Worm (Caenorhabditis elegans) whole organism, L1 larva: Measurements from ENCODE around the gene T10C6.7.
A peak's percentile ranks its signal among the peaks of the same experiment; 100 is the strongest.
"Not testable (repeated sequence)": the region's sequence is repeated elsewhere in the genome, so short reads cannot be mapped to it uniquely, and the experiment has no call there.

Experiments
- blmp-1 ChIP-seq: fragments of 150-350 bp; optimal IDR thresholded peaks from 2 replicates; lab custom pipeline; 2014; ENCODE audit warnings: missing biosample characterization, missing genetic modification characterization
- ceh-88 ChIP-seq: fragments of 200-800 bp; sonication (Bioruptor generic); IDR thresholded peaks from 2 replicates; pipeline ENCODE4 v1.3.6; 2022; ENCODE audit warnings: missing genetic modification characterization, missing compliant biosample characterization
- ceh-90 ChIP-seq: sonication (generic microtip); optimal IDR thresholded peaks from 2 replicates; lab custom pipeline; 2016; ENCODE audit warnings: missing genetic modification characterization, missing compliant biosample characterization
- dsc-1 ChIP-seq: sonication (generic microtip); optimal IDR thresholded peaks from 2 replicates; lab custom pipeline; 2016; ENCODE audit warnings: mild to moderate bottlenecking, missing genetic modification characterization, missing compliant biosample characterization
- efl-1 ChIP-seq, 4 experiments: fragments of 150-350 bp; optimal IDR thresholded peaks in 3 of 4; peaks in 1 of 4; 1 replicate in 1 of 4; 2 replicates in 3 of 4; lab custom pipeline; 2014; ENCODE audit warnings: missing biosample characterization in 2 of 4, missing genetic modification characterization in 2 of 4, missing genetic modification reagents in 2 of 4
- elt-2 ChIP-seq: sonication (generic microtip); optimal IDR thresholded peaks from 2 replicates; lab custom pipeline; 2016; ENCODE audit warnings: missing genetic modification characterization, mild to moderate bottlenecking, inconsistent platforms, missing compliant biosample characterization, missing genetic modification reagents
- elt-3 ChIP-seq, 6 experiments: fragments of 150-350 bp in 1 of 6; sonication (generic microtip); optimal IDR thresholded peaks; 2 replicates each; lab custom pipeline; 2017 to 2018; ENCODE audit warnings: missing biosample characterization in 6 of 6, missing genetic modification characterization in 6 of 6, inconsistent platforms in 1 of 6
- ets-5 ChIP-seq: fragments of 200-800 bp; sonication (Bioruptor generic); IDR thresholded peaks from 2 replicates; pipeline ENCODE4 v1.3.6; 2022; ENCODE audit warnings: missing genetic modification characterization, missing compliant biosample characterization
- fkh-10 ChIP-seq: sonication (generic microtip); optimal IDR thresholded peaks from 2 replicates; lab custom pipeline; 2017; ENCODE audit warnings: missing biosample characterization, missing genetic modification reagents, missing genetic modification characterization
- fos-1 ChIP-seq: fragments of 150-350 bp; optimal IDR thresholded peaks from 2 replicates; lab custom pipeline; 2014; ENCODE audit warnings: missing biosample characterization, missing genetic modification characterization
- hlh-17 ChIP-seq: fragments of 200-800 bp; sonication (Bioruptor generic); optimal IDR thresholded peaks from 2 replicates; lab custom pipeline; 2018; ENCODE audit warnings: missing genetic modification characterization, mild to moderate bottlenecking, missing compliant biosample characterization, moderate library complexity, borderline replicate concordance
- hpl-2 ChIP-seq: fragments of 150-350 bp; optimal IDR thresholded peaks from 2 replicates; lab custom pipeline; 2014; ENCODE audit warnings: missing biosample characterization, missing genetic modification reagents, missing genetic modification characterization
- jun-1 ChIP-seq: fragments of 150-350 bp; optimal IDR thresholded peaks from 2 replicates; lab custom pipeline; 2014; ENCODE audit warnings: missing biosample characterization, missing genetic modification reagents, missing genetic modification characterization
- lin-14 ChIP-seq: fragments of 200-800 bp; sonication (Bioruptor generic); optimal IDR thresholded peaks from 2 replicates; lab custom pipeline; 2018; ENCODE audit warnings: mild to moderate bottlenecking, missing genetic modification characterization, moderate library complexity, missing compliant biosample characterization
- lin-35 ChIP-seq, 2 experiments: fragments of 150-350 bp; optimal IDR thresholded peaks; 2 replicates each; lab custom pipeline; 2014; ENCODE audit warnings: missing biosample characterization in 2 of 2, missing genetic modification characterization in 2 of 2, missing genetic modification reagents in 2 of 2
- nhr-71 ChIP-seq: sonication (generic microtip); optimal IDR thresholded peaks from 2 replicates; lab custom pipeline; 2016; ENCODE audit warnings: mild to moderate bottlenecking, missing genetic modification characterization, moderate library complexity, missing compliant biosample characterization
- nhr-76 ChIP-seq: sonication (generic microtip); optimal IDR thresholded peaks from 2 replicates; lab custom pipeline; 2017; ENCODE audit warnings: missing biosample characterization, missing genetic modification characterization
- pqm-1 ChIP-seq: sonication (generic microtip); optimal IDR thresholded peaks from 3 replicates; lab custom pipeline; 2017; ENCODE audit warnings: missing biosample characterization, missing genetic modification characterization
- snpc-4 ChIP-seq: fragments of 150-350 bp; optimal IDR thresholded peaks from 2 replicates; lab custom pipeline; 2014; ENCODE audit warnings: missing biosample characterization, missing genetic modification characterization
- sox-4 ChIP-seq: sonication (generic microtip); optimal IDR thresholded peaks from 2 replicates; lab custom pipeline; 2016; ENCODE audit warnings: missing genetic modification characterization, missing compliant biosample characterization
- sptf-1 ChIP-seq: fragments of 150-350 bp; optimal IDR thresholded peaks from 2 replicates; lab custom pipeline; 2014; ENCODE audit warnings: missing biosample characterization, missing genetic modification characterization
- tbx-2 ChIP-seq: sonication (generic microtip); optimal IDR thresholded peaks from 2 replicates; lab custom pipeline; 2016; ENCODE audit warnings: missing genetic modification characterization, missing compliant biosample characterization
- ztf-4 ChIP-seq: fragments of 150-350 bp; optimal IDR thresholded peaks from 2 replicates; lab custom pipeline; 2014; ENCODE audit warnings: missing biosample characterization, missing genetic modification characterization

T10C6.7 gene

ce11 chrV:16000433-16000832 is 31.1 kb downstream of the T10C6.7 start, which contains the start of gene nhr-50 (continued):
- TF ChIP-seq elt-3 (tag; optimal IDR thresholded peaks at IDR 0.05; lab: Kevin White, UChicago): peak in 1 of 6 experiments; percentile 21
- TF ChIP-seq blmp-1: peak; percentile 88
- TF ChIP-seq snpc-4 (tag; lab: Kevin White, UChicago): peak; percentile 5
- peak; percentile 83 for TF ChIP-seq elt-2 (tag; lab: Kevin White, UChicago)
- TF ChIP-seq ceh-90 (tag; lab: Kevin White, UChicago): no peak
- TF ChIP-seq jun-1 (tag; lab: Kevin White, UChicago): peak; percentile 93

ce11 chrV:15996655-15997186 is 34.8 kb downstream of the T10C6.7 start, which contains the start of the genes C06C6.9 and C06C6.8:
TSS of gene C06C6.9 (minus strand) at chrV:15996755.
TSS of gene C06C6.8 (plus strand) at chrV:15997136.
- TF ChIP-seq tbx-2: no peak
- no peak for TF ChIP-seq ztf-4 (tag; lab: Kevin White, UChicago)
- no peak for TF ChIP-seq ceh-88
- no peak for TF ChIP-seq hlh-17
- no peak for TF ChIP-seq nhr-76 (tag; lab: Kevin White, UChicago)
- no peak for TF ChIP-seq efl-1 (optimal IDR thresholded peaks at IDR 0.05; lab: Kevin White, UChicago)
- TF ChIP-seq efl-1 (GFP tag; optimal IDR thresholded peaks at IDR 0.05 in 1 of 2; lab: Kevin White, UChicago): peak in 1 of 2 experiments; percentile 70
- no peak for TF ChIP-seq nhr-71

DNA sequence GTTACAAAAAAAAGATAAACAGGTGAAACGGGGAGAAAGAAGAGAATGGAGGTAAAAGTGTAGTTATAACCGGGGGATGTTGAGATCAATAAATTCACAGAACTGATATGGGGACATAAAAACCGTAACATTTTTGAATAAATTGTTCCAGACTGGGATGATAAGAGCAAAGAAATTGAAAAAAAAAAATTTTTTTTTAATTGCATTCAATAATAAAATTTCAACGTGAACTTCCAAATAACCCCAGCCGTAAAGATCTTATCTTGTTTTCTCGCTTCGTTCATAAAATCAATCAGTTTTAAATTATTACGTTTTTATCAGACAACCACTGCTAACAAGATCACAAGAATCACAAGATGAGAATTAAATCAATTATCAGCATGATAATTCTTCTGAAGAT is 39.7 kb downstream of the T10C6.7 start, which contains the start of gene C06C6.7:
C06C6.7 (plus strand) TSS at position 301 of the 400 bp plus-strand sequence.
- not testable (repeated sequence) for TF ChIP-seq hpl-2 (GFP tag; lab: Kevin White, UChicago); sox-4; sptf-1 (tag; lab: Kevin White, UChicago)
- TF ChIP-seq, all 84 proteins: peak for 0; not testable (repeated sequence) for 84

- no peak for TF ChIP-seq pqm-1 (tag; lab: Kevin White, UChicago)
- no peak for TF ChIP-seq ztf-4 (tag; lab: Kevin White, UChicago)
- TF ChIP-seq lin-35 (GFP tag; optimal IDR thresholded peaks at IDR 0.05; lab: Kevin White, UChicago): no peak
- no peak for TF ChIP-seq dsc-1 (tag; lab: Kevin White, UChicago)
- no peak for TF ChIP-seq fos-1 (tag; lab: Kevin White, UChicago)
- no peak for TF ChIP-seq lin-14 (GFP tag; lab: Kevin White, UChicago)
- no peak for TF ChIP-seq fkh-10
Observed at ce11 chrV:15988074-15988473, 43.4 kb downstream of the T10C6.7 start, which contains the start of gene F36G9.15. TSS of gene F36G9.15 (minus strand) at chrV:15988174.

DNA sequence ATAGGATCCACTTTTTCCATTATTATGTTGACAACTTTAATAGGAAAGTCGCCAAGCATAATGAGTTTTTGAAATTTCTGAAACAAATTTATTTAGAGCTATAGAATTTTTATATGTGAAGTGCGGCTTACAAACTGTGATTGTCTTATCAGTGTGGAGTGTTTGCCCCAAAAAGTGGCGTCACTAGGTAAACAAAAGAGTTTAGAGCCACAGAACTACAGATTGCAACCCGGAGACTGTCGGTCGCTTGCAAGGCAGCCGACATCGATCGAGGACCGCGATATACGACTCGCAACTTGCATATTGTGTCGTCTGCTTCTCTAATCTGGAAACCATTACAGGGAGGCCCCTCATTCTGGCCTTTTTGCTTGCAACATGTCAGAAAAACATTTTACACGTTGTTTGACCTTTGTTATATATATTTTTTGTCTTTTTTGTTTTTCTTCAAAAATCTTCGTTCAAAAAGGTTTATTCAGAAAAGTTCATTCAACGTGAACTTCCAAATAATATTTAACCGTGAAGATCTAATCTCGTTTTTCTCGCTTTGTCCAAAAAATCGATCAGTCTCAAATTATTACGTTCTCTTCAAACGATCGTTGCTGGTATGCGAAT is 48.7 kb downstream of the T10C6.7 start, which contains the start of the genes fbxa-99 and F36G9.13:
fbxa-99 (minus strand) TSS at position 122 of the 612 bp plus-strand sequence.
F36G9.13 (plus strand) TSS at position 562 of the 612 bp plus-strand sequence.
- TF ChIP-seq snpc-4 (tag; lab: Kevin White, UChicago): peak; percentile 67
- TF ChIP-seq lin-35 (GFP tag; optimal IDR thresholded peaks at IDR 0.05; lab: Kevin White, UChicago): peak in 1 of 2 experiments; percentile 12
- peak; percentile 72 for TF ChIP-seq elt-2 (tag; lab: Kevin White, UChicago)
- TF ChIP-seq ceh-88: no peak

DNA sequence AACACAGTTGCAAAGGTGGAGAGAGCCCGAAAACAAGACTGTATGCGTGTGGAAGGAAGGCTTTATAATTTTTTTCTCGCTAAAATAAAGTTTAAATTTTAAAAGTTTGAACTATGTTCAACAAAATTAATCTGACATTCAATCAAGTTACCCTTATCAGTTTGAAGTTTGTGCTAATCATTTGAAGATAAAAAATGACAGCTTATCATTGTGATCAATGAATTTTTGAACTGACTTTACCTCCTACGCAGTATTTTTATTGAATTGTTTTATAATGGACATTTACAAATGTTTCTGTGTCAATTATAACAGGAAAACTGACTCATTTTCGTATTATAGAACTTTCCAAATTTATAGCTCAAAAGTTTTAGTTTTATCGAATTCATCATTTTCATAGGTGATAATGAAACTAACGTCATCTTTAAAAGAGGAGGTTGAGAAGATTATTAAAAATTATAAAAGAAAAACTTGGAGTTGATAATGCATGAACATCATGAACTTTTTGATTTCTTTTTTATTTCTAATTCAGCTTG is 53.2 kb downstream of the T10C6.7 start, which contains the start of gene oac-20:
oac-20 (plus strand) TSS at position 483 of the 533 bp plus-strand sequence.
- TF ChIP-seq elt-2 (tag; lab: Kevin White, UChicago): peak; percentile 84
- no peak for TF ChIP-seq ets-5 (GFP tag; lab: Robert Waterston, UW)
